Worm (Caenorhabditis elegans): Measurements from ENCODE around the gene pals-25.

Gene pals-25

DNA sequence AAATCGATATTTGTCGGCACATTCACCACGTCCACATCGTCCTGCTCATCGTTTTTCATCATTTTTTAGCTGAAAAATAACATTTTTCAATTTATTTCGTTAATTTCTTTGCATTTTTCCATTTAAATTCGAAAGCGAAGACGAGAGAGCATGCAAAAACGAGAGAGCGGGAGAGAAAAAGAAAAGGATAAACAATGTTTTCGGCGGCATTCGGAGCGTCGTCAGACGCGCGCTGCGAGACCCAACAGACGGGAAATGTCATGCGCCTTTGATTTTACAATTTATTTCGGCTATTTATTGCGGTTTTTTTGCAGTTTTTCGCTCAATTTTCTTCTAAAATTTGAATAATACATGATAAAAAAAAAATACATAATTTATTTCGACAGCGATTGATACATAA is 48.0 kb upstream of the pals-25 start, which contains the start of gene attf-3 (continued):
- TF ChIP-seq zfp-2 (tag; optimal IDR thresholded peaks at IDR 0.05) (no peak), unc-39 (tag; optimal IDR thresholded peaks at IDR 0.05) (no peak), tra-1 (GFP tag; IDR thresholded peaks at IDR 0.05) (no peak), lin-29 (GFP tag; IDR thresholded peaks at IDR 0.05) (no peak), egl-43 (GFP tag; IDR thresholded peaks at IDR 0.05) (no peak), pha-4 (GFP tag; IDR thresholded peaks at IDR 0.05) (no peak), pha-4 (tag; optimal IDR thresholded peaks at IDR 0.05) (no peak)

DNA sequence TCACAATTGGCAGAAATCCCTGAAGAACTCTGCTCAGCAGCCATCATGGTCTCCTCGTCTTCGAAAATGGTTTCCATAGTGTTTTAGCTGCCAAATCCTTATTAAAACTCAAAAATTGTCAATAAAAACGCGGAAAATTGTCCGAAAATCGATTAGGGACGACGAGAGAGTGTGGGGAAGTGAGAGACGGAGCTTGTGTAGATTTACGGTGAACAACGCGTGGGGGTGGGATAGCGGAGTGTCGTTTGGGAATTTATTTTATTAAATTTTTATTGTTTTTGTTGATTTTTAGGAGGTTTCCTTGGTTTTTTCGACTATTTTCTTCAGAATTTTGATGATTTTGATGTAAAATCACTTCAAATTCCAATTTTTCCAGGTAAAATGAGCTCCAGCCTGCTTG is 47.1 kb upstream of the pals-25 start, which contains the start of the genes F54C4.4 and mrpl-40:
Gene F54C4.4, minus strand, starts transcription at position 199 of the 400 bp plus-strand sequence.
Gene mrpl-40, plus strand, starts transcription at position 377 of the 400 bp plus-strand sequence.
- TF ChIP-seq mep-1 (tag; optimal IDR thresholded peaks at IDR 0.05) (peak; percentile 54), gei-8 (GFP tag; optimal IDR thresholded peaks at IDR 0.05) (no peak), daf-16 (GFP tag; optimal IDR thresholded peaks at IDR 0.05) (no peak), daf-16 (tag; optimal IDR thresholded peaks at IDR 0.05) (peak; percentile 18), nhr-76 (tag; optimal IDR thresholded peaks at IDR 0.05) (no peak), ceh-28 (tag; optimal IDR thresholded peaks at IDR 0.05) (peak; percentile 18), nhr-41 (GFP tag; IDR thresholded peaks at IDR 0.05) (no peak), R02D3.7 (tag; optimal IDR thresholded peaks at IDR 0.05) (peak; percentile 83), nhr-6 (tag; optimal IDR thresholded peaks at IDR 0.05) (peak; percentile 83), hlh-30 (tag; optimal IDR thresholded peaks at IDR 0.05; ENCODE audit: insufficient read depth) (peak; percentile 63), zfp-2 (tag; optimal IDR thresholded peaks at IDR 0.05) (no peak), dve-1 (tag; optimal IDR thresholded peaks at IDR 0.05; ENCODE audit: insufficient read depth) (peak; percentile 81), nhr-11 (tag; optimal IDR thresholded peaks at IDR 0.05) (peak; percentile 28), Y48G9A.11 (GFP tag; IDR thresholded peaks at IDR 0.05) (peak; percentile 95), unc-130 (GFP tag; optimal IDR thresholded peaks at IDR 0.05) (no peak), dpl-1 (GFP tag; optimal IDR thresholded peaks at IDR 0.05) (peak; percentile 63), nhr-77 (tag; optimal IDR thresholded peaks at IDR 0.05) (peak; percentile 20), nhr-25 (tag; optimal IDR thresholded peaks at IDR 0.05; ENCODE audit: borderline replicate concordance, insufficient read depth) (no peak), php-3 (GFP tag; IDR thresholded peaks at IDR 0.05) (no peak), F26F4.8 (GFP tag; conservative IDR thresholded peaks at IDR 0.05) (no peak), lsy-2 (tag; optimal IDR thresholded peaks at IDR 0.05) (peak in 1 of 2 experiments; percentile 85), aha-1 (tag) (peak; percentile 89), hmg-1.1 (GFP tag; IDR thresholded peaks at IDR 0.05) (peak; percentile 65), nhr-111 (GFP tag; optimal IDR thresholded peaks at IDR 0.05) (no peak), mes-2 (tag; optimal IDR thresholded peaks at IDR 0.05; ENCODE audit: poor library complexity, severe bottlenecking) (peak; percentile 72), Y75B8A.6 (GFP tag; IDR thresholded peaks at IDR 0.05) (no peak), mdl-1 (tag; optimal IDR thresholded peaks at IDR 0.05) (no peak), ces-1 (GFP tag; optimal IDR thresholded peaks at IDR 0.05) (no peak), egl-43 (GFP tag; IDR thresholded peaks at IDR 0.05) (no peak), T20F7.1 (GFP tag; optimal IDR thresholded peaks at IDR 0.05) (peak; percentile 98), lin-38 (GFP tag; IDR thresholded peaks at IDR 0.05) (peak; percentile 30), ceh-20 (GFP tag; IDR thresholded peaks at IDR 0.05) (no peak), rbr-2 (tag; optimal IDR thresholded peaks at IDR 0.05) (peak; percentile 18)

DNA sequence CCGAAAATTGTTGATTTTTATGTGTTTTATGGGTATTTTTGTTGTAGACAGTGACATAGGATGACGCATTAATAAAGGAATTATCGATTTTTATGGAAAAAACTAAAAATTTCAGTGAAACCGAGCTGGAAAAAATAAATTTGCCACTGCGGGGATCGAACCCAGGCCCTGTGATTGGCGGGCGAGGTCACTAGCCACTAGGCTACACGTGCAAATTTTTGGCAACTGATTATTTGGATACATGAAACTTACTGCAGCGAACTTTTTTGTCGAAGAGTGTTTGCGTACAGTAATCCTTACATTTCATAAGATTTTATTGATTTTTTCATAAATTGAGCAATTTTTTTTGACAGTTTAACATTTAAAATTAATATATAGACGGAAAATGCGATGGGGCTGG is 45.1 kb upstream of the pals-25 start:
- TF ChIP-seq fos-1 (tag; optimal IDR thresholded peaks at IDR 0.05) (no peak), set-16 (GFP tag; IDR thresholded peaks at IDR 0.05) (no peak), F10B5.3 (tag; optimal IDR thresholded peaks at IDR 0.05) (no peak), lin-13 (GFP tag; optimal IDR thresholded peaks at IDR 0.05) (peak; percentile 55), ceh-82 (tag; optimal IDR thresholded peaks at IDR 0.05) (no peak), egl-27 (tag; optimal IDR thresholded peaks at IDR 0.05) (no peak), dmd-8 (GFP tag; IDR thresholded peaks at IDR 0.05) (peak; percentile 80), nhr-28 (tag; optimal IDR thresholded peaks at IDR 0.05) (no peak), gei-8 (GFP tag; optimal IDR thresholded peaks at IDR 0.05) (peak; percentile 56), daf-19 (GFP tag; conservative IDR thresholded peaks at IDR 0.05) (0 out of 2 replicates have a peak, but pooled peaks have one; percentile 65), pqm-1 (tag; optimal IDR thresholded peaks at IDR 0.05) (no peak), ztf-11 (tag; optimal IDR thresholded peaks at IDR 0.05) (no peak), rbr-2 (tag; optimal IDR thresholded peaks at IDR 0.05) (peak; percentile 12), nhr-25 (tag; optimal IDR thresholded peaks at IDR 0.05; ENCODE audit: borderline replicate concordance, insufficient read depth) (no peak), daf-12 (tag; optimal IDR thresholded peaks at IDR 0.05) (no peak), duxl-1 (tag; optimal IDR thresholded peaks at IDR 0.05; ENCODE audit: poor library complexity) (peak; percentile 84)
